Fruit fly (Drosophila melanogaster) whole organism, embryonic: ENCODE data around the gene Crg-1.

Source experiments
- Adf1 ChIP-seq: fragments of 200-800 bp; sonication (Bioruptor generic); IDR thresholded peaks from 2 replicates; pipeline ENCODE4 v1.3.6; 2022; ENCODE audit warnings: missing biosample characterization, missing genetic modification characterization
- Awh ChIP-seq: fragments of 200-800 bp; sonication (Bioruptor generic); IDR thresholded peaks from 2 replicates; pipeline ENCODE4, ENCODE4 v1.3.6; 2022; ENCODE audit warnings: missing biosample characterization, missing genetic modification characterization
- B-H1 ChIP-seq: fragments of 200-800 bp; sonication (Bioruptor generic); IDR thresholded peaks from 3 replicates; pipeline ENCODE4 v1.3.6; 2022; ENCODE audit warnings: missing biosample characterization, missing genetic modification characterization
- Bteb2 ChIP-seq: fragments of 200-800 bp; sonication (Bioruptor generic); optimal IDR thresholded peaks from 2 replicates; lab custom pipeline; 2016; ENCODE audit warnings: missing biosample characterization, missing genetic modification characterization
- CG10979 ChIP-seq: fragments of 200-800 bp; sonication (Bioruptor generic); optimal IDR thresholded peaks from 2 replicates; lab custom pipeline; 2018; ENCODE audit warnings: missing biosample characterization, mild to moderate bottlenecking, missing genetic modification characterization, moderate library complexity
- CG12071 ChIP-seq: fragments of 200-800 bp; sonication (Bioruptor generic); optimal IDR thresholded peaks from 3 replicates; lab custom pipeline; 2018; ENCODE audit warnings: missing biosample characterization, mild to moderate bottlenecking, missing genetic modification characterization
- CG12219 ChIP-seq: fragments of 200-800 bp; sonication (Bioruptor generic); optimal IDR thresholded peaks from 3 replicates; lab custom pipeline; 2018; ENCODE audit warnings: missing biosample characterization, mild to moderate bottlenecking, missing genetic modification characterization
- CG1233 ChIP-seq: fragments of 200-800 bp; sonication (Bioruptor generic); optimal IDR thresholded peaks from 4 replicates; lab custom pipeline; 2018; ENCODE audit warnings: missing biosample characterization, mild to moderate bottlenecking, missing genetic modification characterization
- CG15269 ChIP-seq: fragments of 200-800 bp; sonication (Bioruptor generic); optimal IDR thresholded peaks from 2 replicates; lab custom pipeline; 2018; ENCODE audit warnings: missing biosample characterization, mild to moderate bottlenecking, missing genetic modification characterization, moderate library complexity
- CG15514 ChIP-seq: fragments of 200-800 bp; sonication (Bioruptor generic); optimal IDR thresholded peaks from 3 replicates; lab custom pipeline; 2017; ENCODE audit warnings: missing biosample characterization, missing genetic modification characterization, mild to moderate bottlenecking, moderate library complexity, missing genetic modification reagents
- CG15601 ChIP-seq: fragments of 200-800 bp; sonication (Bioruptor generic); optimal IDR thresholded peaks from 3 replicates; lab custom pipeline; 2019; ENCODE audit warnings: missing biosample characterization, mild to moderate bottlenecking, missing genetic modification characterization, moderate library complexity
- CG17359 ChIP-seq: fragments of 200-800 bp; sonication (Bioruptor generic); optimal IDR thresholded peaks from 3 replicates; lab custom pipeline; 2018; ENCODE audit warnings: missing biosample characterization, mild to moderate bottlenecking, missing genetic modification characterization, moderate library complexity
- CG17829 ChIP-seq: fragments of 200-800 bp; optimal IDR thresholded peaks from 2 replicates; lab custom pipeline; 2019; ENCODE audit warnings: missing biosample characterization, mild to moderate bottlenecking, missing genetic modification characterization, moderate library complexity
- CG18476 ChIP-seq: fragments of 200-800 bp; sonication (Bioruptor generic); optimal IDR thresholded peaks from 2 replicates; lab custom pipeline; 2016; ENCODE audit warnings: missing biosample characterization, mild to moderate bottlenecking, missing genetic modification characterization
- CG18764 ChIP-seq: fragments of 200-800 bp; sonication (Bioruptor generic); optimal IDR thresholded peaks from 3 replicates; lab custom pipeline; 2016; ENCODE audit warnings: missing biosample characterization, missing genetic modification characterization
- CG30431 ChIP-seq: fragments of 200-800 bp; sonication (Bioruptor generic); optimal IDR thresholded peaks from 2 replicates; lab custom pipeline; 2017; ENCODE audit warnings: missing biosample characterization, missing genetic modification characterization
- CG3407 ChIP-seq: fragments of 200-800 bp; sonication (Bioruptor generic); optimal IDR thresholded peaks from 2 replicates; lab custom pipeline; 2018; ENCODE audit warnings: missing biosample characterization, mild to moderate bottlenecking, missing genetic modification characterization
- CG3847 ChIP-seq: fragments of 200-800 bp; sonication (Bioruptor generic); IDR thresholded peaks from 2 replicates; pipeline ENCODE4 v1.3.6; 2022; ENCODE audit warnings: missing biosample characterization, missing genetic modification characterization
- CG4617 ChIP-seq: fragments of 200-800 bp; sonication (Bioruptor generic); optimal IDR thresholded peaks from 3 replicates; lab custom pipeline; 2016; ENCODE audit warnings: missing biosample characterization, missing genetic modification characterization, borderline replicate concordance
- CG7372 ChIP-seq: fragments of 200-800 bp; sonication (Bioruptor generic); IDR thresholded peaks from 2 replicates; pipeline ENCODE4 v1.3.6; 2022; ENCODE audit warnings: missing biosample characterization, missing genetic modification characterization
- CG9932 ChIP-seq: fragments of 200-800 bp; sonication (Bioruptor generic); IDR thresholded peaks from 2 replicates; pipeline ENCODE4 v1.3.6; 2022; ENCODE audit warnings: missing biosample characterization, missing genetic modification characterization
- Drgx ChIP-seq: fragments of 200-800 bp; sonication (Bioruptor generic); IDR thresholded peaks from 2 replicates; pipeline ENCODE4 v1.3.6; 2022; ENCODE audit warnings: missing biosample characterization, missing genetic modification characterization
- Eip74EF ChIP-seq, 2 experiments: fragments of 200-800 bp in 1 of 2; fragments of >200 bp in 1 of 2; sonication (Bioruptor generic) in 1 of 2; optimal IDR thresholded peaks; 2 replicates each; lab custom pipeline; 2017 to 2019; ENCODE audit warnings: missing biosample characterization in 2 of 2, missing genetic modification characterization in 2 of 2, mild to moderate bottlenecking in 1 of 2, moderate library complexity in 1 of 2
- Fer1 ChIP-seq: fragments of 200-800 bp; sonication (Bioruptor generic); optimal IDR thresholded peaks from 2 replicates; lab custom pipeline; 2017; ENCODE audit warnings: missing biosample characterization, mild to moderate bottlenecking, missing genetic modification characterization
- GATAe ChIP-seq: fragments of 200-800 bp; sonication (Bioruptor generic); conservative IDR thresholded peaks from 2 replicates; pipeline ENCODE4 v1.3.6; 2022; ENCODE audit warnings: missing biosample characterization, missing genetic modification characterization
- Nf-YA ChIP-seq: fragments of 200-800 bp; sonication (Bioruptor generic); IDR thresholded peaks from 2 replicates; pipeline ENCODE4 v1.3.6; 2022; ENCODE audit warnings: missing biosample characterization, missing genetic modification characterization
- Spps ChIP-seq: fragments of 200-800 bp; sonication (Bioruptor generic); optimal IDR thresholded peaks from 2 replicates; lab custom pipeline; 2018; ENCODE audit warnings: missing biosample characterization, mild to moderate bottlenecking, missing genetic modification characterization
- Tbp ChIP-seq: fragments of >200 bp; optimal IDR thresholded peaks from 2 replicates; lab custom pipeline; 2018; ENCODE audit warnings: missing biosample characterization, missing genetic modification characterization
- YL-1 ChIP-seq: fragments of 200-800 bp; sonication (Bioruptor generic); optimal IDR thresholded peaks from 3 replicates; lab custom pipeline; 2017; ENCODE audit warnings: missing biosample characterization, mild to moderate bottlenecking, missing genetic modification characterization
- btn ChIP-seq: fragments of 200-800 bp; sonication (Bioruptor generic); optimal IDR thresholded peaks from 2 replicates; lab custom pipeline; 2016; ENCODE audit warnings: missing biosample characterization, missing genetic modification characterization
- cato ChIP-seq: fragments of 200-800 bp; sonication (Bioruptor generic); optimal IDR thresholded peaks from 2 replicates; lab custom pipeline; 2016; ENCODE audit warnings: missing biosample characterization, missing genetic modification characterization, borderline replicate concordance
- cg ChIP-seq: fragments of 200-800 bp; sonication (Bioruptor generic); optimal IDR thresholded peaks from 3 replicates; lab custom pipeline; 2019; ENCODE audit warnings: missing biosample characterization, mild to moderate bottlenecking, missing genetic modification characterization, moderate library complexity
- crc ChIP-seq: fragments of 200-800 bp; sonication (Bioruptor generic); optimal IDR thresholded peaks from 2 replicates; lab custom pipeline; 2016; ENCODE audit warnings: missing biosample characterization, missing genetic modification characterization
- crp ChIP-seq, 2 experiments: fragments of 200-800 bp; sonication (Bioruptor generic); optimal IDR thresholded peaks; 2 replicates in 1 of 2; 3 replicates in 1 of 2; lab custom pipeline; 2017; ENCODE audit warnings: missing biosample characterization in 2 of 2, missing genetic modification characterization in 2 of 2, mild to moderate bottlenecking in 1 of 2, moderate library complexity in 1 of 2
- dimm ChIP-seq: fragments of 200-800 bp; sonication (Bioruptor generic); IDR thresholded peaks from 2 replicates; pipeline ENCODE4 v1.3.6; 2022; ENCODE audit warnings: missing biosample characterization, missing genetic modification characterization
- dpn ChIP-seq, 2 experiments: fragments of 200-800 bp; sonication (Bioruptor generic); optimal IDR thresholded peaks; 3 replicates each; lab custom pipeline; 2016; ENCODE audit warnings: missing biosample characterization in 2 of 2, missing genetic modification characterization in 2 of 2
- fd3F ChIP-seq: fragments of 200-800 bp; sonication (Bioruptor generic); optimal IDR thresholded peaks from 2 replicates; lab custom pipeline; 2018; ENCODE audit warnings: missing biosample characterization, mild to moderate bottlenecking, missing genetic modification characterization, moderate library complexity
- fru ChIP-seq: fragments of >200 bp; optimal IDR thresholded peaks from 2 replicates; lab custom pipeline; 2017
- hkb ChIP-seq, 2 experiments: fragments of 200-800 bp in 1 of 2; fragments of >200 bp in 1 of 2; sonication (Bioruptor generic) in 1 of 2; IDR thresholded peaks in 1 of 2; optimal IDR thresholded peaks in 1 of 2; 2 replicates each; pipeline versions ENCODE4 v1.3.6 to Lab custom; 2017 to 2022; ENCODE audit warnings: missing biosample characterization in 1 of 2, missing genetic modification characterization in 1 of 2
- inv ChIP-seq: fragments of 200-800 bp; sonication (Bioruptor generic); IDR thresholded peaks from 2 replicates; pipeline ENCODE4 v1.3.6; 2022; ENCODE audit warnings: missing biosample characterization, missing genetic modification characterization; ENCODE audit not compliant: partially characterized antibody
- jigr1 ChIP-seq: fragments of 200-800 bp; sonication (Bioruptor generic); IDR thresholded peaks from 3 replicates; pipeline ENCODE4 v1.3.6; 2022; ENCODE audit warnings: missing biosample characterization, missing genetic modification characterization
- kay ChIP-seq: fragments of 200-800 bp; sonication (Bioruptor generic); optimal IDR thresholded peaks from 2 replicates; lab custom pipeline; 2016; ENCODE audit warnings: missing biosample characterization, missing genetic modification characterization
- p53 ChIP-seq: fragments of 200-800 bp; sonication (Bioruptor generic); optimal IDR thresholded peaks from 2 replicates; lab custom pipeline; 2016; ENCODE audit warnings: missing biosample characterization, missing genetic modification characterization
- psq ChIP-seq: fragments of 200-800 bp; sonication (Bioruptor generic); optimal IDR thresholded peaks from 2 replicates; lab custom pipeline; 2017; ENCODE audit warnings: missing biosample characterization, missing genetic modification characterization
- pzg ChIP-seq: fragments of 200-800 bp; sonication (Bioruptor generic); optimal IDR thresholded peaks from 3 replicates; lab custom pipeline; 2018; ENCODE audit warnings: missing biosample characterization, mild to moderate bottlenecking, missing genetic modification characterization, moderate library complexity
- slou ChIP-seq: fragments of 200-800 bp; sonication (Bioruptor generic); optimal IDR thresholded peaks from 3 replicates; lab custom pipeline; 2016; ENCODE audit warnings: missing biosample characterization, missing genetic modification characterization
- sna ChIP-seq: fragments of 200-800 bp; sonication (Bioruptor generic); IDR thresholded peaks from 2 replicates; pipeline ENCODE4 v1.3.6; 2022; ENCODE audit warnings: missing biosample characterization, missing genetic modification characterization; ENCODE audit not compliant: partially characterized antibody
- tap ChIP-seq: fragments of 200-800 bp; optimal IDR thresholded peaks from 3 replicates; lab custom pipeline; 2019; ENCODE audit warnings: missing biosample characterization, mild to moderate bottlenecking, missing genetic modification characterization, moderate library complexity
- twi ChIP-seq: fragments of 200-800 bp; optimal IDR thresholded peaks from 2 replicates; lab custom pipeline; 2019; ENCODE audit warnings: missing biosample characterization, mild to moderate bottlenecking, missing genetic modification characterization, moderate library complexity
- zen2 ChIP-seq: fragments of 200-800 bp; sonication (Bioruptor generic); IDR thresholded peaks from 3 replicates; pipeline ENCODE4 v1.3.6; 2022; ENCODE audit warnings: missing biosample characterization, missing genetic modification characterization; ENCODE audit not compliant: partially characterized antibody

Gene Crg-1

DNA sequence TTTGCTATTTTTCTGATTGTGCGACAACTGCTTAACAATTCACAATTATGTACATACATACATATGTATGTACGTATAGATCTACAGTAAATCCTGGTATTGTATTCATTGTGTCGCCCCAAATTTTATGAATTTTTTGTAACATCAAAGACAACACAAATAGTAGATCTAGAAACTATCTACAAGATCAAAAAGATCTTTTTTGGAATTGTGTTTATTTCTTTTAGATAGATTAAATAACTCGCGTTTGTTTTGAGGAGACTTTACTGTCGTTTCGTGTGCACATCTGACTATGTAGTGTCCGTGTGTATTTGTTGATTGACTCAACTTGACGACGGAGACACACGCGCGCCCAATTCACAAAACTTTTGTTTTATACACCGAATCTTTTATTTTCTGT lies 18.7 kb upstream of the Crg-1 start (continued):
- TF ChIP-seq dimm (no peak; the same call in 1 of the 2 replicates), YL-1 (GFP tag; lab: Kevin White, UChicago) (peak; percentile 22), twi (tag; lab: Kevin White, UChicago) (peak; percentile 77), crp (GFP tag; optimal IDR thresholded peaks at IDR 0.05; lab: Kevin White, UChicago) (peak in 1 of 2 experiments; percentile 50), CG4617 (GFP tag; lab: Kevin White, UChicago) (peak; percentile 57), slou (peak; percentile 68), psq (GFP tag; lab: Kevin White, UChicago) (peak; percentile 77), CG17829 (tag; lab: Kevin White, UChicago) (peak; percentile 87), CG3407 (peak; percentile 58), CG17359 (tag; lab: Kevin White, UChicago) (peak; percentile 89), Adf1 (peak; percentile 79), inv (GFP tag; lab: Robert Waterston, UW) (no peak), CG30431 (GFP tag; lab: Kevin White, UChicago) (peak; percentile 40), CG9932 (GFP tag; lab: Robert Waterston, UW) (peak; percentile 97), CG10979 (tag; lab: Kevin White, UChicago) (peak; percentile 62), Awh (GFP tag; lab: Robert Waterston, UW) (peak; percentile 84), fd3F (GFP tag; lab: Kevin White, UChicago) (peak; percentile 93), Drgx (GFP tag; lab: Robert Waterston, UW) (peak; percentile 96), Eip74EF (GFP tag; optimal IDR thresholded peaks at IDR 0.05; lab: Kevin White, UChicago) (peak in 1 of 2 experiments; percentile 61), fru (lab: Kevin White, UChicago) (no peak), Tbp (GFP tag; lab: Kevin White, UChicago) (no peak), cg (GFP tag; lab: Kevin White, UChicago) (peak; percentile 19), Spps (tag; lab: Kevin White, UChicago) (peak; percentile 41), crc (GFP tag; lab: Kevin White, UChicago) (peak; percentile 87), CG15514 (GFP tag; lab: Kevin White, UChicago) (peak; percentile 86), pzg (GFP tag; lab: Kevin White, UChicago) (peak; percentile 15), jigr1 (GFP tag; lab: Robert Waterston, UW) (no peak), GATAe (GFP tag; lab: Robert Waterston, UW) (peak; percentile 80), cato (GFP tag; lab: Kevin White, UChicago) (peak; percentile 68), CG15269 (peak; percentile 96), hkb (optimal IDR thresholded peaks at IDR 0.05; lab: Kevin White, UChicago) (no peak), hkb (GFP tag; IDR thresholded peaks at IDR 0.05; lab: Robert Waterston, UW) (peak; percentile 90), sna (no peak), Bteb2 (peak; percentile 94), CG1233 (GFP tag; lab: Kevin White, UChicago) (peak; percentile 87), CG15601 (tag; lab: Kevin White, UChicago) (no peak), CG18476 (peak; percentile 79), zen2 (GFP tag; lab: Robert Waterston, UW) (no peak), CG18764 (peak; percentile 72), btn (GFP tag; lab: Kevin White, UChicago) (peak; percentile 33), CG3847 (GFP tag; lab: Robert Waterston, UW) (peak; percentile 94), Fer1 (peak; percentile 95), dpn (GFP tag; optimal IDR thresholded peaks at IDR 0.05; lab: Kevin White, UChicago) (peak; percentile 90 to 92), CG12219 (GFP tag; lab: Kevin White, UChicago) (peak; percentile 84), p53 (GFP tag; lab: Kevin White, UChicago) (peak; percentile 65), CG7372 (GFP tag; lab: Robert Waterston, UW) (peak; percentile 94), Nf-YA (GFP tag; lab: Robert Waterston, UW) (peak; percentile 61), B-H1 (GFP tag; lab: Robert Waterston, UW) (peak; percentile 83), kay (GFP tag; lab: Kevin White, UChicago) (peak; percentile 85), tap (tag; lab: Kevin White, UChicago) (peak; percentile 93), CG12071 (GFP tag; lab: Kevin White, UChicago) (peak; percentile 87)
